Fruit fly (Drosophila melanogaster) whole organism, prepupa: Measurements from ENCODE around the gene IFT54.

Experiments
- Blimp-1 ChIP-seq: fragments of 200-800 bp; sonication (Bioruptor generic); optimal IDR thresholded peaks from 3 replicates; lab custom pipeline; 2017; ENCODE audit warnings: missing biosample characterization, missing genetic modification characterization, mild to moderate bottlenecking, moderate library complexity, missing genetic modification reagents
- CG32006 ChIP-seq: fragments of 200-800 bp; sonication (Bioruptor generic); optimal IDR thresholded peaks from 3 replicates; lab custom pipeline; 2017; ENCODE audit warnings: missing biosample characterization, mild to moderate bottlenecking, missing genetic modification characterization
- CG7368 ChIP-seq: fragments of 200-800 bp; sonication (Bioruptor generic); optimal IDR thresholded peaks from 3 replicates; lab custom pipeline; 2016; ENCODE audit warnings: missing biosample characterization, missing genetic modification characterization
- Ets21C ChIP-seq: fragments of 200-800 bp; sonication (Bioruptor generic); optimal IDR thresholded peaks from 3 replicates; lab custom pipeline; 2016; ENCODE audit warnings: missing biosample characterization, missing genetic modification characterization
- Lpt ChIP-seq: fragments of 200-800 bp; sonication (Bioruptor generic); optimal IDR thresholded peaks from 3 replicates; lab custom pipeline; 2016; ENCODE audit warnings: missing biosample characterization, missing genetic modification characterization
- Sox14 ChIP-seq: fragments of 200-800 bp; sonication (Bioruptor generic); optimal IDR thresholded peaks from 3 replicates; lab custom pipeline; 2016; ENCODE audit warnings: missing biosample characterization, missing genetic modification characterization
- fd59A ChIP-seq: fragments of 200-800 bp; sonication (Bioruptor generic); optimal IDR thresholded peaks from 2 replicates; lab custom pipeline; 2017; ENCODE audit warnings: missing biosample characterization, mild to moderate bottlenecking, missing genetic modification characterization, missing genetic modification reagents
- svp ChIP-seq: fragments of 200-800 bp; sonication (Bioruptor generic); peaks from one replicate; lab custom pipeline; 2016; ENCODE audit warnings: missing biosample characterization, missing genetic modification characterization

IFT54 gene

DNA sequence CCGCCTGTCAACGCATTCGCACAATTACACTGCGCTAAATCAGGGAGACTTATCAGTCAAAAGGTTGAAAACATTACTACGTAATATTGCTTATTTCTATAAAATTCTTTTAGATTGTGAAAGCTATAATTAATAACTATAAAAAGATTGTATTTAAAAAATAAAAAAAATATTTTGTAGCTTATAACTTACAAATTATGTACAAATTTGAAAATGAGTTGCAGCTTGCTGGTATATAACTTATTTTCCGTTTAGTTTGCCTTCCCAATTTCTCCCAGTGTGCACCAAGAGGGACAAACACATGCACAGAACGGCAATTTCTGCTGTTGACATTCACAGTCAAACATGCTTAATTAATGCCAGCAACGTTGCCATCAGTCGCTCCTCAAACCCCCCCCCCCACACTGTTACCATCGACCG, 51.5 kb downstream of the IFT54 start (continued):
- TF ChIP-seq Lpt (GFP tag; lab: Kevin White, UChicago) (peak; percentile 84), CG7368 (GFP tag; lab: Kevin White, UChicago) (peak; percentile 82), CG32006 (peak; percentile 91), fd59A (GFP tag; lab: Kevin White, UChicago) (peak; percentile 71), Blimp-1 (GFP tag; lab: Kevin White, UChicago) (peak; percentile 86), Sox14 (GFP tag; lab: Kevin White, UChicago) (peak; percentile 63), Ets21C (GFP tag; lab: Kevin White, UChicago) (peak; percentile 56), svp (peak; percentile 87)
- TF ChIP-seq, all 60 proteins: peak for 57
